Worm (Caenorhabditis elegans) whole organism, young adult: ENCODE data around the gene acs-14.

Source experiments
- C06A6.2 ChIP-seq: fragments of 200-800 bp; sonication (Bioruptor generic); conservative IDR thresholded peaks from 2 replicates; pipeline ENCODE4 v1.3.6; 2022; ENCODE audit warnings: missing genetic modification characterization, missing compliant biosample characterization
- C17E4.6 ChIP-seq: fragments of 200-800 bp; sonication (Bioruptor generic); IDR thresholded peaks from 2 replicates; pipeline ENCODE4 v1.3.6; 2022; ENCODE audit warnings: missing genetic modification reagents, missing genetic modification characterization, missing compliant biosample characterization
- F22D6.2 ChIP-seq: sonication (generic microtip); optimal IDR thresholded peaks from 2 replicates; lab custom pipeline; 2016; ENCODE audit warnings: mild to moderate bottlenecking, missing genetic modification characterization, missing compliant biosample characterization
- K12H6.12 ChIP-seq: fragments of 200-800 bp; sonication (Bioruptor generic); optimal IDR thresholded peaks from 2 replicates; lab custom pipeline; 2018; ENCODE audit warnings: mild to moderate bottlenecking, missing genetic modification characterization, missing compliant biosample characterization
- T26A5.8 ChIP-seq: sonication (generic microtip); optimal IDR thresholded peaks from 2 replicates; lab custom pipeline; 2016; ENCODE audit warnings: missing genetic modification characterization, missing compliant biosample characterization
- Y53G8AR.9 ChIP-seq: fragments of 200-800 bp; sonication (Bioruptor generic); conservative IDR thresholded peaks from 2 replicates; pipeline ENCODE4 v1.3.6; 2022; ENCODE audit warnings: missing genetic modification reagents, missing genetic modification characterization, missing compliant biosample characterization
- ZK185.1 ChIP-seq: sonication (generic microtip); optimal IDR thresholded peaks from 2 replicates; lab custom pipeline; 2016; ENCODE audit warnings: mild to moderate bottlenecking, missing genetic modification characterization, missing compliant biosample characterization; ENCODE audit not compliant: poor library complexity, severe bottlenecking
- ama-1 ChIP-seq, 3 experiments: fragments of 150-350 bp in 1 of 3; sonication (generic microtip) in 2 of 3; optimal IDR thresholded peaks; 2 replicates each; lab custom pipeline; 2014 to 2018; ENCODE audit warnings: missing biosample characterization in 2 of 3, missing genetic modification characterization in 2 of 3, missing genetic modification reagents in 2 of 3
- aptf-2 ChIP-seq: fragments of 200-800 bp; sonication (Bioruptor generic); conservative IDR thresholded peaks from 2 replicates; pipeline ENCODE4 v1.3.6; 2022; ENCODE audit warnings: missing genetic modification reagents, missing genetic modification characterization, missing compliant biosample characterization
- aptf-3 ChIP-seq: fragments of 200-800 bp; sonication (Bioruptor generic); IDR thresholded peaks from 2 replicates; pipeline ENCODE4 v1.3.6; 2022; ENCODE audit warnings: missing genetic modification characterization, missing compliant biosample characterization
- atf-7 ChIP-seq: sonication (generic microtip); optimal IDR thresholded peaks from 2 replicates; lab custom pipeline; 2017; ENCODE audit warnings: mild to moderate bottlenecking, missing genetic modification characterization, missing compliant biosample characterization
- attf-5 ChIP-seq: fragments of 200-800 bp; sonication (Bioruptor generic); optimal IDR thresholded peaks from 2 replicates; lab custom pipeline; 2018; ENCODE audit warnings: mild to moderate bottlenecking, missing genetic modification characterization, missing compliant biosample characterization
- attf-6 ChIP-seq: fragments of 200-800 bp; sonication (Bioruptor generic); IDR thresholded peaks from 2 replicates; pipeline ENCODE4 v1.3.6; 2022; ENCODE audit warnings: missing genetic modification reagents, missing genetic modification characterization, missing compliant biosample characterization
- bed-2 ChIP-seq: fragments of 200-800 bp; sonication (Bioruptor generic); IDR thresholded peaks from 2 replicates; pipeline ENCODE4 v1.3.6; 2022; ENCODE audit warnings: missing genetic modification reagents, missing genetic modification characterization, missing compliant biosample characterization
- cebp-1 ChIP-seq, 2 experiments: fragments of 200-800 bp in 1 of 2; sonication (Bioruptor generic) in 1 of 2; sonication (generic microtip) in 1 of 2; IDR thresholded peaks in 1 of 2; optimal IDR thresholded peaks in 1 of 2; 2 replicates each; pipeline versions ENCODE4 v1.3.6 to Lab custom; 2017 to 2022; ENCODE audit warnings: missing compliant biosample characterization in 2 of 2, missing genetic modification characterization in 2 of 2, mild to moderate bottlenecking in 1 of 2, missing genetic modification reagents in 1 of 2, moderate library complexity in 1 of 2
- cebp-2 ChIP-seq: fragments of 200-800 bp; sonication (Bioruptor generic); IDR thresholded peaks from 2 replicates; pipeline ENCODE4 v1.3.6; 2022; ENCODE audit warnings: missing genetic modification characterization, missing compliant biosample characterization
- ceh-27 ChIP-seq: fragments of 200-800 bp; sonication (Bioruptor generic); optimal IDR thresholded peaks from 2 replicates; lab custom pipeline; 2018; ENCODE audit warnings: mild to moderate bottlenecking, missing genetic modification characterization, moderate library complexity, missing compliant biosample characterization
- ceh-58 ChIP-seq: fragments of 200-800 bp; sonication (Bioruptor generic); IDR thresholded peaks from 2 replicates; pipeline ENCODE4 v1.3.6; 2022; ENCODE audit warnings: missing genetic modification characterization, missing compliant biosample characterization
- chd-7 ChIP-seq: sonication (generic microtip); optimal IDR thresholded peaks from 2 replicates; lab custom pipeline; 2016; ENCODE audit warnings: mild to moderate bottlenecking, missing genetic modification characterization, moderate library complexity, missing compliant biosample characterization
- dox-1 ChIP-seq: fragments of 200-800 bp; sonication (Bioruptor generic); IDR thresholded peaks from 2 replicates; pipeline ENCODE4 v1.3.6; 2022; ENCODE audit warnings: missing genetic modification reagents, missing genetic modification characterization, missing compliant biosample characterization
- fkh-3 ChIP-seq: sonication (generic microtip); optimal IDR thresholded peaks from 2 replicates; lab custom pipeline; 2016; ENCODE audit warnings: mild to moderate bottlenecking, missing genetic modification characterization, missing compliant biosample characterization
- gei-17 ChIP-seq: fragments of 200-800 bp; sonication (Bioruptor generic); optimal IDR thresholded peaks from 2 replicates; lab custom pipeline; 2018; ENCODE audit warnings: mild to moderate bottlenecking, missing genetic modification characterization, missing compliant biosample characterization
- hlh-12 ChIP-seq: sonication (generic microtip); optimal IDR thresholded peaks from 2 replicates; lab custom pipeline; 2016; ENCODE audit warnings: missing genetic modification characterization, missing compliant biosample characterization
- hmg-1.2 ChIP-seq: fragments of 200-800 bp; sonication (Bioruptor generic); IDR thresholded peaks from 2 replicates; pipeline ENCODE4 v1.3.6; 2022; ENCODE audit warnings: missing genetic modification reagents, missing genetic modification characterization, missing compliant biosample characterization
- hmg-20 ChIP-seq: fragments of 200-800 bp; sonication (Bioruptor generic); IDR thresholded peaks from 2 replicates; pipeline ENCODE4 v1.3.6; 2022; ENCODE audit warnings: missing genetic modification reagents, missing genetic modification characterization, missing compliant biosample characterization
- hrde-1 ChIP-seq: sonication (generic microtip); optimal IDR thresholded peaks from 2 replicates; lab custom pipeline; 2016; ENCODE audit warnings: missing genetic modification characterization, mild to moderate bottlenecking, missing compliant biosample characterization, moderate library complexity, missing genotype, missing genetic modification reagents, borderline replicate concordance
- let-526 ChIP-seq: fragments of 200-800 bp; sonication (Bioruptor generic); IDR thresholded peaks from 2 replicates; pipeline ENCODE4 v1.3.6; 2022; ENCODE audit warnings: missing genetic modification reagents, missing genetic modification characterization, missing compliant biosample characterization
- lin-40 ChIP-seq: sonication (generic microtip); optimal IDR thresholded peaks from 2 replicates; lab custom pipeline; 2016; ENCODE audit warnings: missing genetic modification characterization, mild to moderate bottlenecking, missing compliant biosample characterization, missing genotype, missing genetic modification reagents
- mcd-1 ChIP-seq: fragments of 200-800 bp; sonication (Bioruptor generic); IDR thresholded peaks from 2 replicates; pipeline ENCODE4 v1.3.6; 2022; ENCODE audit warnings: missing genetic modification reagents, missing genetic modification characterization, missing compliant biosample characterization
- nfyb-1 ChIP-seq: fragments of 200-800 bp; sonication (Bioruptor generic); IDR thresholded peaks from 2 replicates; pipeline ENCODE4 v1.3.6; 2022; ENCODE audit warnings: missing genetic modification reagents, missing genetic modification characterization, missing compliant biosample characterization
- nhr-80 ChIP-seq: sonication (generic microtip); optimal IDR thresholded peaks from 2 replicates; lab custom pipeline; 2016; ENCODE audit warnings: missing genetic modification characterization, missing compliant biosample characterization
- nhr-90 ChIP-seq: sonication (generic microtip); optimal IDR thresholded peaks from 2 replicates; lab custom pipeline; 2016; ENCODE audit warnings: missing genotype, mild to moderate bottlenecking, missing genetic modification characterization, missing compliant biosample characterization
- rcor-1 ChIP-seq: fragments of 200-800 bp; sonication (Bioruptor generic); IDR thresholded peaks from 2 replicates; pipeline ENCODE4 v1.3.6; 2022; ENCODE audit warnings: missing genetic modification reagents, missing genetic modification characterization, missing compliant biosample characterization
- repo-1 ChIP-seq: sonication (generic microtip); optimal IDR thresholded peaks from 2 replicates; lab custom pipeline; 2017; ENCODE audit warnings: mild to moderate bottlenecking, missing genetic modification characterization, missing compliant biosample characterization
- rpc-1 ChIP-seq, 2 experiments: fragments of 150-350 bp in 1 of 2; sonication (generic microtip) in 1 of 2; optimal IDR thresholded peaks; 2 replicates each; lab custom pipeline; 2014 to 2018; ENCODE audit warnings: missing biosample characterization in 1 of 2, missing genetic modification characterization in 1 of 2, missing genetic modification reagents in 1 of 2, missing genotype in 1 of 2
- snpc-1.1 ChIP-seq: sonication (generic microtip); optimal IDR thresholded peaks from 2 replicates; lab custom pipeline; 2017; ENCODE audit warnings: missing genetic modification characterization, mild to moderate bottlenecking, missing compliant biosample characterization, antibody characterized with exemption, moderate library complexity, missing genotype, missing genetic modification reagents; ENCODE audit not compliant: insufficient read depth
- snpc-3.4 ChIP-seq: sonication (generic microtip); optimal IDR thresholded peaks from 2 replicates; lab custom pipeline; 2017; ENCODE audit warnings: missing genetic modification characterization, mild to moderate bottlenecking, missing compliant biosample characterization, antibody characterized with exemption, moderate library complexity, missing genotype, missing genetic modification reagents
- tbx-9 ChIP-seq: sonication (generic microtip); optimal IDR thresholded peaks from 2 replicates; lab custom pipeline; 2016; ENCODE audit warnings: borderline replicate concordance, missing genetic modification characterization, inconsistent platforms, missing compliant biosample characterization
- unc-130 ChIP-seq: sonication (generic microtip); optimal IDR thresholded peaks from 2 replicates; lab custom pipeline; 2016; ENCODE audit warnings: missing genetic modification reagents, missing genetic modification characterization, missing compliant biosample characterization
- unc-62 ChIP-seq: fragments of 150-350 bp; optimal IDR thresholded peaks from 2 replicates; lab custom pipeline; 2014; ENCODE audit warnings: missing biosample characterization, missing genetic modification reagents, missing genetic modification characterization
- zfh-2 ChIP-seq: fragments of 200-800 bp; sonication (Bioruptor generic); conservative IDR thresholded peaks from 2 replicates; pipeline ENCODE4 v1.3.6; 2022; ENCODE audit warnings: missing genetic modification reagents, missing genetic modification characterization, missing compliant biosample characterization
- ztf-18 ChIP-seq: sonication (generic microtip); optimal IDR thresholded peaks from 2 replicates; lab custom pipeline; 2016; ENCODE audit warnings: missing genotype, mild to moderate bottlenecking, missing genetic modification characterization, missing compliant biosample characterization
- ztf-26 ChIP-seq: sonication (generic microtip); optimal IDR thresholded peaks from 2 replicates; lab custom pipeline; 2017; ENCODE audit warnings: missing genetic modification characterization, missing compliant biosample characterization

The acs-14 gene

ce11 chrV:9544176-9544632 is 36.3 kb downstream of the acs-14 start, which contains the start of gene mdf-1 (continued):
- TF ChIP-seq nfyb-1, result peak; percentile 34; the same call in 1 of the 2 replicates
- no peak for TF ChIP-seq C17E4.6 (GFP tag; lab: Robert Waterston, UW)
- no peak for TF ChIP-seq ceh-58 (GFP tag; lab: Robert Waterston, UW)
- TF ChIP-seq hrde-1 (tag; lab: Kevin White, UChicago), result peak; percentile 34
- peak; percentile 45 for TF ChIP-seq attf-5 (GFP tag; lab: Kevin White, UChicago)
- no peak for TF ChIP-seq snpc-1.1 (tag; lab: Kevin White, UChicago)
- TF ChIP-seq aptf-2 (GFP tag; lab: Robert Waterston, UW), result no peak
- peak; percentile 60 for TF ChIP-seq ceh-27 (GFP tag; lab: Kevin White, UChicago)
- TF ChIP-seq ztf-18 (tag; lab: Kevin White, UChicago), result peak; percentile 62
- TF ChIP-seq bed-2 (GFP tag; lab: Robert Waterston, UW), result no peak
- TF ChIP-seq snpc-3.4 (tag; lab: Kevin White, UChicago), result peak; percentile 52
- peak; percentile 57 for TF ChIP-seq repo-1 (tag; lab: Kevin White, UChicago)
- TF ChIP-seq aptf-3 (GFP tag; lab: Robert Waterston, UW), result no peak
- no peak for TF ChIP-seq F22D6.2 (tag; lab: Kevin White, UChicago)
- 0 out of 2 replicates have a peak, but pooled peaks have one; percentile 4 for TF ChIP-seq hmg-20
- peak; percentile 58 for TF ChIP-seq ZK185.1
- TF ChIP-seq rcor-1 (GFP tag; lab: Robert Waterston, UW), result 0 out of 2 replicates have a peak, but pooled peaks have one; percentile 45
- peak; percentile 23 for TF ChIP-seq lin-40 (tag; lab: Kevin White, UChicago)
- TF ChIP-seq mcd-1 (GFP tag; lab: Robert Waterston, UW), result peak; percentile 48
- TF ChIP-seq nhr-80 (tag; lab: Kevin White, UChicago), result peak; percentile 56

DNA sequence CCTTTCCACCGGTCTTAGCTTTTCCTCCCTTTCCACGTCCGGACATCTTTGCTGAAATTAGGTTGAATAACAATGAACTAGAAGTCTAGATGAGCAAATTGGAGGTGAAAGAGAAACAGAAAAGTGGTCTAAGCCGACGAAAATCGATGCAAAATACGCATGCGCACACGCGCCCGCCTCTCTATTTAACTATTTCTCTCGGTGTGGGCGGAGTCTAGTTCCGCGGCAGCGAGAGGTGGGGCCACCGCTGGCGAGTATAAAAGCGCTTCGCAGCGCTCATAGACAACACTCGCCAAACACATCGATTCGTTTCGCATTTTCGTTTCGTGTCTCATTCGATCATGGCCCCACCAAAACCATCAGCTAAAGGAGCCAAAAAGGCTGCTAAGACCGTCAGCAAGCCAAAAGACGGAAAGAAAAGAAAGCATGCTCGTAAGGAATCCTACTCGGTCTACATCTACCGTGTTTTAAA is 37.3 kb downstream of the acs-14 start, which contains the start of the genes his-35 and his-41:
TSS of gene his-35 (minus strand) at position 51 of the 472 bp plus-strand sequence.
TSS of gene his-41 (plus strand) at position 299 of the 472 bp plus-strand sequence.
- no peak for TF ChIP-seq hrde-1 (tag; lab: Kevin White, UChicago)
- TF ChIP-seq unc-130 (GFP tag; lab: Kevin White, UChicago), result no peak
- no peak for TF ChIP-seq tbx-9
- TF ChIP-seq snpc-1.1 (tag; lab: Kevin White, UChicago), result no peak
- TF ChIP-seq dox-1 (GFP tag; lab: Robert Waterston, UW), result peak; percentile 61
- no peak for TF ChIP-seq T26A5.8 (tag; lab: Kevin White, UChicago)
- TF ChIP-seq nfyb-1, result no peak
- TF ChIP-seq cebp-1 (GFP tag; IDR thresholded peaks at IDR 0.05; lab: Robert Waterston, UW), result no peak
- TF ChIP-seq cebp-1 (tag; optimal IDR thresholded peaks at IDR 0.05; lab: Kevin White, UChicago), result peak; percentile 54
- no peak for TF ChIP-seq fkh-3 (tag; lab: Kevin White, UChicago)
- TF ChIP-seq gei-17 (GFP tag; lab: Kevin White, UChicago), result no peak
- peak; percentile 66 for TF ChIP-seq mcd-1 (GFP tag; lab: Robert Waterston, UW)
- no peak for TF ChIP-seq nhr-90 (tag; lab: Kevin White, UChicago)
- TF ChIP-seq ZK185.1, result peak; percentile 22
- TF ChIP-seq hlh-12, result no peak
- no peak for TF ChIP-seq attf-6 (GFP tag; lab: Robert Waterston, UW)
- TF ChIP-seq snpc-3.4 (tag; lab: Kevin White, UChicago), result no peak
- TF ChIP-seq Y53G8AR.9 (GFP tag; lab: Robert Waterston, UW), result no peak
- TF ChIP-seq atf-7 (tag; lab: Kevin White, UChicago), result no peak
- TF ChIP-seq rpc-1 (optimal IDR thresholded peaks at IDR 0.05; lab: Kevin White, UChicago), result no peak
- TF ChIP-seq rpc-1 (tag; optimal IDR thresholded peaks at IDR 0.05; lab: Kevin White, UChicago), result no peak
- 0 out of 2 replicates have a peak, but pooled peaks have one; percentile 30 for TF ChIP-seq C06A6.2
- TF ChIP-seq let-526 (GFP tag; lab: Robert Waterston, UW), result 0 out of 2 replicates have a peak, but pooled peaks have one; percentile 34
- TF ChIP-seq chd-7 (tag; lab: Kevin White, UChicago), result peak; percentile 6
- TF ChIP-seq ztf-26 (tag; lab: Kevin White, UChicago), result peak; percentile 10
- TF ChIP-seq K12H6.12 (tag; lab: Kevin White, UChicago), result peak; percentile 66
- TF ChIP-seq hmg-1.2 (GFP tag; lab: Robert Waterston, UW), result no peak
- TF ChIP-seq ama-1 (optimal IDR thresholded peaks at IDR 0.05; lab: Kevin White, UChicago), result peak; percentile 85
- no peak for TF ChIP-seq ama-1 (GFP tag; optimal IDR thresholded peaks at IDR 0.05; lab: Kevin White, UChicago)
- no peak for TF ChIP-seq cebp-2 (GFP tag; lab: Robert Waterston, UW)
- TF ChIP-seq aptf-2 (GFP tag; lab: Robert Waterston, UW), result no peak
- peak; percentile 75 for TF ChIP-seq zfh-2 (GFP tag; lab: Robert Waterston, UW)
- TF ChIP-seq lin-40 (tag; lab: Kevin White, UChicago), result peak; percentile 63
- no peak for TF ChIP-seq unc-62 (GFP tag; lab: Kevin White, UChicago)
- TF ChIP-seq ceh-27 (GFP tag; lab: Kevin White, UChicago), result peak; percentile 67
